Worm (Caenorhabditis elegans) whole organism, L4/young adult: Measurements from ENCODE around the gene C42D4.13.

Experiments used
- W03F9.2 ChIP-seq: fragments of 150-350 bp; optimal IDR thresholded peaks from 2 replicates; lab custom pipeline; 2014; ENCODE audit warnings: missing biosample characterization, missing genetic modification characterization
- him-1 ChIP-seq: sonication (generic microtip); optimal IDR thresholded peaks from 2 replicates; lab custom pipeline; 2016; ENCODE audit warnings: missing genotype, missing genetic modification reagents, missing genetic modification characterization, missing compliant biosample characterization

- no peak for TF ChIP-seq W03F9.2 (tag; lab: Kevin White, UChicago)
- TF ChIP-seq him-1 = no peak
Measured at ce11 chrIV:7176887-7177286, 11.0 kb downstream of the C42D4.13 start, which contains the start of gene str-44.
